Worm (Caenorhabditis elegans) whole organism, mixed stage, embryonic: ENCODE measurements around the gene F56D1.1.

Source experiments
- ceh-39 ChIP-seq: fragments of 150-350 bp; optimal IDR thresholded peaks from 2 replicates; lab custom pipeline; 2014; ENCODE audit warnings: missing biosample characterization, missing genetic modification characterization
- lsy-2 ChIP-seq: fragments of 150-350 bp; optimal IDR thresholded peaks from 2 replicates; lab custom pipeline; 2014; ENCODE audit warnings: missing biosample characterization, missing genetic modification characterization
- nhr-28 ChIP-seq: fragments of 150-350 bp; optimal IDR thresholded peaks from 2 replicates; lab custom pipeline; 2014; ENCODE audit warnings: missing biosample characterization, missing genetic modification characterization
- snpc-4 ChIP-seq: fragments of 150-350 bp; optimal IDR thresholded peaks from 2 replicates; lab custom pipeline; 2014; ENCODE audit warnings: missing biosample characterization, missing genetic modification characterization
- unc-62 ChIP-seq: fragments of 150-350 bp; optimal IDR thresholded peaks from 2 replicates; lab custom pipeline; 2014; ENCODE audit warnings: missing biosample characterization, missing genetic modification reagents, missing genetic modification characterization

DNA sequence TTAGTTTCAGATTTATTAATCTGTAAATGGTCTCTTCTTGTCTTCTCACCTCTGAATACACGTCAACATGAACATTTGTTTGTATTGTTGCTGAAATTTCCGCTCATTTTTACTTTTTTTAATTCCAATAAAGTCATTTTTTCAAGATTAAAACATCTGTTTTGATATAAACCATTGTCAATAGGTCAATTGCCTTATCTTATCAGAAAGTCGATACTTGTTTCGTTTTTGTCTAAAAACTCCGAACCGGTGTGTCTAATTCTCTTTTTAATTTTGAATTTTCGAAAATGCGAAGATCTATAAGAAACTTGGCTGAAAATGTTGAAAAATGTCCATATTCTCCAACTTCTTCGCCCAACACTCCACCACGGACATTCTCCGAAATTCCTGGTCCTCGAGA lies 25.3 kb downstream of the F56D1.1 start, which contains the start of gene cyp-44A1:
- TF ChIP-seq nhr-28 (tag; lab: Kevin White, UChicago) (no peak), lsy-2 (no peak), snpc-4 (tag; lab: Kevin White, UChicago) (no peak), ceh-39 (tag; lab: Kevin White, UChicago) (no peak), unc-62 (no peak)
